Worm (Caenorhabditis elegans) whole organism, L4 larva: Measurements from ENCODE around the gene F13D2.1.

Experiments used
- D1046.2 ChIP-seq: fragments of 200-800 bp; sonication (Bioruptor generic); IDR thresholded peaks from 2 replicates; pipeline ENCODE4 v1.3.6; 2022; ENCODE audit warnings: missing genetic modification characterization, missing compliant biosample characterization
- F49E8.2 ChIP-seq: sonication (generic microtip); optimal IDR thresholded peaks from 2 replicates; lab custom pipeline; 2016; ENCODE audit warnings: missing compliant biosample characterization, mild to moderate bottlenecking, missing genetic modification characterization, borderline replicate concordance
- Y105C5A.15 ChIP-seq: fragments of 200-800 bp; sonication (Bioruptor generic); IDR thresholded peaks from 2 replicates; pipeline ENCODE4 v1.3.6; 2022; ENCODE audit warnings: missing genetic modification characterization, missing compliant biosample characterization
- ZK546.5 ChIP-seq, 2 experiments: sonication (generic microtip); optimal IDR thresholded peaks; 2 replicates each; lab custom pipeline; 2017; ENCODE audit warnings: missing biosample characterization in 2 of 2, missing genetic modification characterization in 2 of 2
- aly-2 ChIP-seq: sonication (generic microtip); optimal IDR thresholded peaks from 2 replicates; lab custom pipeline; 2018; ENCODE audit warnings: missing biosample characterization, missing genetic modification characterization
- ama-1 ChIP-seq: fragments of 150-350 bp; optimal IDR thresholded peaks from 2 replicates; lab custom pipeline; 2014; ENCODE audit warnings: inconsistent platforms, mixed read lengths
- arid-1 ChIP-seq: fragments of 200-800 bp; sonication (Bioruptor generic); conservative IDR thresholded peaks from 2 replicates; pipeline ENCODE4 v1.3.6; 2022; ENCODE audit warnings: missing genetic modification reagents, missing genetic modification characterization, missing compliant biosample characterization
- attf-4 ChIP-seq: sonication (generic microtip); optimal IDR thresholded peaks from 3 replicates; lab custom pipeline; 2017; ENCODE audit warnings: missing biosample characterization, missing genetic modification characterization
- ceh-28 ChIP-seq: fragments of 150-350 bp; optimal IDR thresholded peaks from 2 replicates; lab custom pipeline; 2014; ENCODE audit warnings: missing biosample characterization, missing genetic modification reagents, missing genetic modification characterization
- ceh-32 ChIP-seq: sonication (generic microtip); optimal IDR thresholded peaks from 2 replicates; lab custom pipeline; 2016; ENCODE audit warnings: mild to moderate bottlenecking, missing genetic modification characterization, missing compliant biosample characterization; ENCODE audit not compliant: poor library complexity
- ceh-44 ChIP-seq: fragments of 200-800 bp; sonication (Bioruptor generic); IDR thresholded peaks from 2 replicates; pipeline ENCODE4 v1.3.6; 2022; ENCODE audit warnings: missing genetic modification reagents, missing genetic modification characterization, missing compliant biosample characterization
- ceh-62 ChIP-seq: sonication (generic microtip); optimal IDR thresholded peaks from 2 replicates; lab custom pipeline; 2017; ENCODE audit warnings: missing biosample characterization, missing genetic modification characterization
- ces-1 ChIP-seq: fragments of 150-350 bp; sonication (generic microtip); optimal IDR thresholded peaks from 4 replicates; lab custom pipeline; 2014; ENCODE audit warnings: missing biosample characterization, missing genetic modification reagents, missing genetic modification characterization
- daf-12 ChIP-seq: fragments of 150-350 bp; optimal IDR thresholded peaks from 2 replicates; lab custom pipeline; 2014; ENCODE audit warnings: missing biosample characterization, missing genetic modification reagents, missing genetic modification characterization
- daf-16 ChIP-seq, 3 experiments: sonication (generic microtip); optimal IDR thresholded peaks; 2 replicates each; lab custom pipeline; 2016 to 2017; ENCODE audit warnings: missing genetic modification characterization in 3 of 3, missing genetic modification reagents in 3 of 3, mild to moderate bottlenecking in 2 of 3, missing compliant biosample characterization in 2 of 3, missing biosample characterization in 1 of 3, moderate library complexity in 1 of 3
- daf-19 ChIP-seq: fragments of 200-800 bp; sonication (Bioruptor generic); conservative IDR thresholded peaks from 2 replicates; pipeline ENCODE4 v1.3.6; 2022; ENCODE audit warnings: missing genetic modification characterization, missing compliant biosample characterization
- daf-8 ChIP-seq: fragments of 200-800 bp; sonication (Bioruptor generic); IDR thresholded peaks from 2 replicates; pipeline ENCODE4 v1.3.6; 2022; ENCODE audit warnings: missing genetic modification characterization, missing compliant biosample characterization
- dmd-8 ChIP-seq: fragments of 200-800 bp; sonication (Bioruptor generic); IDR thresholded peaks from 2 replicates; pipeline ENCODE4 v1.3.6; 2022; ENCODE audit warnings: missing genetic modification characterization, missing compliant biosample characterization
- duxl-1 ChIP-seq: sonication (generic microtip); optimal IDR thresholded peaks from 2 replicates; lab custom pipeline; 2016; ENCODE audit warnings: mild to moderate bottlenecking, missing genetic modification characterization, moderate library complexity, missing compliant biosample characterization; ENCODE audit not compliant: poor library complexity
- egl-27 ChIP-seq: sonication (generic microtip); optimal IDR thresholded peaks from 3 replicates; lab custom pipeline; 2017; ENCODE audit warnings: missing biosample characterization, missing genetic modification reagents, missing genetic modification characterization
- fos-1 ChIP-seq: fragments of 150-350 bp; optimal IDR thresholded peaks from 2 replicates; lab custom pipeline; 2014; ENCODE audit warnings: missing biosample characterization, missing genetic modification characterization
- hif-1 ChIP-seq, 2 experiments: sonication (generic microtip); optimal IDR thresholded peaks; 2 replicates each; lab custom pipeline; 2016 to 2017; ENCODE audit warnings: missing compliant biosample characterization in 2 of 2, missing genetic modification characterization in 2 of 2, missing genetic modification reagents in 2 of 2, missing genotype in 2 of 2, mild to moderate bottlenecking in 1 of 2
- hlh-30 ChIP-seq: sonication (generic microtip); optimal IDR thresholded peaks from 2 replicates; lab custom pipeline; 2017; ENCODE audit warnings: antibody characterized with exemption, mild to moderate bottlenecking, missing genetic modification characterization, missing compliant biosample characterization; ENCODE audit not compliant: insufficient read depth
- lim-7 ChIP-seq: fragments of 200-800 bp; sonication (Bioruptor generic); IDR thresholded peaks from 2 replicates; pipeline ENCODE4 v1.3.6; 2022; ENCODE audit warnings: missing genetic modification characterization, missing compliant biosample characterization
- lin-1 ChIP-seq: fragments of 200-800 bp; sonication (Bioruptor generic); IDR thresholded peaks from 2 replicates; pipeline ENCODE4 v1.3.6; 2022; ENCODE audit warnings: missing genetic modification reagents, missing genetic modification characterization, missing compliant biosample characterization
- lin-13 ChIP-seq: fragments of 150-350 bp; optimal IDR thresholded peaks from 2 replicates; lab custom pipeline; 2014; ENCODE audit warnings: missing biosample characterization, missing genetic modification reagents, missing genetic modification characterization
- lin-15B ChIP-seq: fragments of 150-350 bp; sonication (generic microtip); optimal IDR thresholded peaks from 3 replicates; lab custom pipeline; 2014; ENCODE audit warnings: missing biosample characterization, missing genetic modification characterization
- lin-38 ChIP-seq: fragments of 200-800 bp; sonication (Bioruptor generic); IDR thresholded peaks from 2 replicates; pipeline ENCODE4 v1.3.6; 2022; ENCODE audit warnings: missing genetic modification reagents, missing genetic modification characterization, missing compliant biosample characterization
- lin-39 ChIP-seq: fragments of 150-350 bp; optimal IDR thresholded peaks from 2 replicates; lab custom pipeline; 2014; ENCODE audit warnings: missing biosample characterization, missing genetic modification reagents, missing genetic modification characterization
- mdl-1 ChIP-seq, 2 experiments: fragments of 150-350 bp in 1 of 2; sonication (generic microtip) in 1 of 2; optimal IDR thresholded peaks; 2 replicates each; lab custom pipeline; 2014 to 2017; ENCODE audit warnings: missing biosample characterization in 2 of 2, missing genetic modification characterization in 2 of 2
- mep-1 ChIP-seq: fragments of 150-350 bp; sonication (generic microtip); optimal IDR thresholded peaks from 3 replicates; lab custom pipeline; 2014; ENCODE audit warnings: missing biosample characterization, missing genetic modification characterization
- mxl-2 ChIP-seq: fragments of 200-800 bp; sonication (Bioruptor generic); conservative IDR thresholded peaks from 2 replicates; pipeline ENCODE4 v1.3.6; 2022; ENCODE audit warnings: missing genetic modification reagents, missing genetic modification characterization, missing compliant biosample characterization
- mxl-3 ChIP-seq: fragments of 200-800 bp; sonication (Bioruptor generic); optimal IDR thresholded peaks from 2 replicates; lab custom pipeline; 2018; ENCODE audit warnings: mild to moderate bottlenecking, missing genetic modification characterization, missing compliant biosample characterization
- nhr-102 ChIP-seq: sonication (generic microtip); optimal IDR thresholded peaks from 2 replicates; lab custom pipeline; 2016; ENCODE audit warnings: mild to moderate bottlenecking, missing genetic modification characterization, moderate library complexity, missing compliant biosample characterization
- nhr-111 ChIP-seq: fragments of 200-800 bp; sonication (Bioruptor generic); optimal IDR thresholded peaks from 2 replicates; lab custom pipeline; 2018; ENCODE audit warnings: mild to moderate bottlenecking, missing genetic modification characterization, missing compliant biosample characterization
- nhr-237 ChIP-seq: sonication (generic microtip); optimal IDR thresholded peaks from 2 replicates; lab custom pipeline; 2017; ENCODE audit warnings: missing biosample characterization, missing genetic modification characterization
- nhr-42 ChIP-seq: fragments of 200-800 bp; sonication (Bioruptor generic); IDR thresholded peaks from 2 replicates; pipeline ENCODE4 v1.3.6; 2022; ENCODE audit warnings: missing genetic modification characterization, missing compliant biosample characterization
- pha-4 ChIP-seq, 2 experiments: fragments of 150-350 bp in 1 of 2; fragments of 200-800 bp in 1 of 2; sonication (Bioruptor generic) in 1 of 2; IDR thresholded peaks in 1 of 2; optimal IDR thresholded peaks in 1 of 2; 2 replicates each; pipeline versions ENCODE4 v1.3.6 to Lab custom; 2014 to 2022; ENCODE audit warnings: missing genetic modification characterization in 2 of 2, missing genetic modification reagents in 2 of 2, missing biosample characterization in 1 of 2, missing compliant biosample characterization in 1 of 2
- saeg-2 ChIP-seq: fragments of 200-800 bp; sonication (Bioruptor generic); IDR thresholded peaks from 2 replicates; pipeline ENCODE4 v1.3.6; 2022; ENCODE audit warnings: missing genetic modification reagents, missing genetic modification characterization, missing compliant biosample characterization
- sdz-12 ChIP-seq: fragments of 200-800 bp; sonication (Bioruptor generic); optimal IDR thresholded peaks from 2 replicates; lab custom pipeline; 2018; ENCODE audit warnings: mild to moderate bottlenecking, missing genetic modification characterization, missing compliant biosample characterization
- set-16 ChIP-seq: fragments of 200-800 bp; sonication (Bioruptor generic); IDR thresholded peaks from 2 replicates; pipeline ENCODE4 v1.3.6; 2022; ENCODE audit warnings: missing genetic modification reagents, missing genetic modification characterization, missing compliant biosample characterization
- snpc-4 ChIP-seq: fragments of 150-350 bp; optimal IDR thresholded peaks from 2 replicates; lab custom pipeline; 2014; ENCODE audit warnings: missing biosample characterization, missing genetic modification characterization
- spr-1 ChIP-seq: sonication (generic microtip); optimal IDR thresholded peaks from 2 replicates; lab custom pipeline; 2016; ENCODE audit warnings: mild to moderate bottlenecking, missing genetic modification characterization, missing compliant biosample characterization
- spr-3 ChIP-seq: fragments of 200-800 bp; sonication (Bioruptor generic); optimal IDR thresholded peaks from 2 replicates; lab custom pipeline; 2018; ENCODE audit warnings: mild to moderate bottlenecking, missing genetic modification characterization, missing compliant biosample characterization
- tra-1 ChIP-seq: fragments of 200-800 bp; sonication (Bioruptor generic); IDR thresholded peaks from 2 replicates; pipeline ENCODE4 v1.3.6; 2022; ENCODE audit warnings: missing genetic modification reagents, missing genetic modification characterization, missing compliant biosample characterization
- unc-130 ChIP-seq: sonication (generic microtip); optimal IDR thresholded peaks from 2 replicates; lab custom pipeline; 2016; ENCODE audit warnings: missing genetic modification reagents, missing genetic modification characterization, missing compliant biosample characterization
- vab-7 ChIP-seq: fragments of 200-800 bp; sonication (Bioruptor generic); IDR thresholded peaks from 2 replicates; pipeline ENCODE4 v1.3.6; 2022; ENCODE audit warnings: missing genetic modification reagents, missing genetic modification characterization, missing compliant biosample characterization
- zag-1 ChIP-seq: fragments of 150-350 bp; optimal IDR thresholded peaks from 2 replicates; lab custom pipeline; 2014; ENCODE audit warnings: missing biosample characterization, missing genetic modification characterization

Gene F13D2.1

DNA sequence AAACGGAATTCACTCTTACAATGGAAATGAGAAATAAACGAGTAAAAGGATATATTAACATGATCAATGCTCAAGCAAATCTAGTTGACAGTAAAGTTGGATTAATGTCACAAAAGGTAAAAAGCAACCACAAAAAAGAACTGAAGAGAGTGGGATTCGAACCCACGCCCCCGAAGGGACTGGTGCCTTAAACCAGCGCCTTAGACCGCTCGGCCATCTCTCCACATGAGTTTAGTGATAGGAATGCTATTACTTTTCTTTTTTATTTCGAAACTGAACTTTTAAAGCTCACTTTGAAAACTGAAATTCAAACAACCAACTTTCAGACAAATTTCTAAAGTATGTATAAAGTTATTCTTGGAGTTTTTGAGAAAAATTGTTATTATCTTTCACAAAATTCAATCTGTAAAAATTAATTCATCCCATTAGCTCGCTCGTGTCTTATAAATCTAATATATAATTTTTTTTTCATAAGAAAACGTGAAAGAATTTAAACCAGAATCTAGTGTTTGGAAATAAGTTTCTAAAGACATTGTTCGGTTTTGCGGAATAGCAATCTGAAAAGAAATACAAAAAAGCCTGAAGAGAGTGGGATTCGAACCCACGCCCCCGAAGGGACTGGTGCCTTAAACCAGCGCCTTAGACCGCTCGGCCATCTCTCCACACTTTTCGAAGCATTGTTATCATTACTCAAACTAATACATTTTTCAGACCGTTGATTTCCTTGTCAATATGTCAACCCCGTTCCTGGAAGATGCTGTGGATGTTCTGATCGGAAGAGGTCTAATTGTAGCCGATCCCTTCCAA is 26.4 kb downstream of the F13D2.1 start (continued):
- TF ChIP-seq snpc-4 (no peak), hif-1 (tag; optimal IDR thresholded peaks at IDR 0.05; lab: Kevin White, UChicago) (no peak), ces-1 (GFP tag; lab: Kevin White, UChicago) (no peak), spr-3 (GFP tag; lab: Kevin White, UChicago) (peak; percentile 24), ZK546.5 (tag; optimal IDR thresholded peaks at IDR 0.05; lab: Kevin White, UChicago) (no peak), daf-8 (GFP tag; lab: Robert Waterston, UW) (no peak), lim-7 (GFP tag; lab: Robert Waterston, UW) (peak; percentile 84), duxl-1 (tag; lab: Kevin White, UChicago) (peak; percentile 39), daf-19 (GFP tag; lab: Robert Waterston, UW) (no peak), lin-13 (GFP tag; lab: Kevin White, UChicago) (no peak), daf-12 (tag; lab: Kevin White, UChicago) (no peak), egl-27 (tag; lab: Kevin White, UChicago) (no peak), vab-7 (GFP tag; lab: Robert Waterston, UW) (peak; percentile 67), lin-39 (no peak), ama-1 (lab: Kevin White, UChicago) (no peak), spr-1 (tag; lab: Kevin White, UChicago) (no peak), nhr-111 (GFP tag; lab: Kevin White, UChicago) (no peak), nhr-237 (tag; lab: Kevin White, UChicago) (no peak), fos-1 (tag; lab: Kevin White, UChicago) (no peak), ceh-44 (GFP tag; lab: Robert Waterston, UW) (no peak), ceh-32 (tag; lab: Kevin White, UChicago) (no peak), lin-38 (GFP tag; lab: Robert Waterston, UW) (no peak), D1046.2 (GFP tag; lab: Robert Waterston, UW) (no peak), attf-4 (tag; lab: Kevin White, UChicago) (no peak), Y105C5A.15 (GFP tag; lab: Robert Waterston, UW) (peak; percentile 62; the same call in 1 of the 2 replicates), F49E8.2 (no peak), mxl-2 (GFP tag; lab: Robert Waterston, UW) (no peak), hlh-30 (tag; lab: Kevin White, UChicago) (no peak), set-16 (GFP tag; lab: Robert Waterston, UW) (no peak), sdz-12 (GFP tag; lab: Kevin White, UChicago) (no peak), arid-1 (GFP tag; lab: Robert Waterston, UW) (0 out of 2 replicates have a peak, but pooled peaks have one; percentile 47), tra-1 (GFP tag; lab: Robert Waterston, UW) (peak; percentile 17), lin-15B (tag; lab: Kevin White, UChicago) (no peak), mep-1 (tag; lab: Kevin White, UChicago) (no peak), pha-4 (GFP tag; IDR thresholded peaks at IDR 0.05; lab: Robert Waterston, UW) (peak; percentile 41; the same call in 1 of the 2 replicates), pha-4 (tag; optimal IDR thresholded peaks at IDR 0.05; lab: Kevin White, UChicago) (no peak), aly-2 (no peak), nhr-102 (tag; lab: Kevin White, UChicago) (no peak), ceh-62 (no peak), ceh-28 (tag; lab: Kevin White, UChicago) (no peak), lin-1 (GFP tag; lab: Robert Waterston, UW) (no peak), unc-130 (GFP tag; lab: Kevin White, UChicago) (no peak), nhr-42 (GFP tag; lab: Robert Waterston, UW) (no peak), saeg-2 (GFP tag; lab: Robert Waterston, UW) (0 out of 2 replicates have a peak, but pooled peaks have one; percentile 34), mxl-3 (GFP tag; lab: Kevin White, UChicago) (no peak), mdl-1 (tag; optimal IDR thresholded peaks at IDR 0.05; lab: Kevin White, UChicago) (no peak), dmd-8 (GFP tag; lab: Robert Waterston, UW) (no peak; the same call in 1 of the 2 replicates), zag-1 (tag; lab: Kevin White, UChicago) (no peak), daf-16 (GFP tag; optimal IDR thresholded peaks at IDR 0.05; lab: Kevin White, UChicago) (peak in 1 of 2 experiments; percentile 67), daf-16 (tag; optimal IDR thresholded peaks at IDR 0.05; lab: Kevin White, UChicago) (no peak)
